Fruit fly (Drosophila melanogaster) whole organism, embryonic: ENCODE data around the gene pyd.

Experiments
- ATbp ChIP-seq: fragments of 200-800 bp; sonication (Bioruptor generic); optimal IDR thresholded peaks from 2 replicates; lab custom pipeline; 2017; ENCODE audit warnings: missing biosample characterization, mild to moderate bottlenecking, missing genetic modification characterization, missing genetic modification reagents
- Asciz ChIP-seq: fragments of 200-800 bp; sonication (Bioruptor generic); optimal IDR thresholded peaks from 2 replicates; lab custom pipeline; 2017; ENCODE audit warnings: missing biosample characterization, mild to moderate bottlenecking, missing genetic modification characterization, missing genetic modification reagents
- Awh ChIP-seq: fragments of 200-800 bp; sonication (Bioruptor generic); IDR thresholded peaks from 2 replicates; pipeline ENCODE4, ENCODE4 v1.3.6; 2022; ENCODE audit warnings: missing biosample characterization, missing genetic modification characterization
- Bgb ChIP-seq: fragments of 200-800 bp; sonication (Bioruptor generic); IDR thresholded peaks from 2 replicates; pipeline ENCODE4 v1.3.6; 2022; ENCODE audit warnings: missing biosample characterization, missing genetic modification characterization; ENCODE audit not compliant: partially characterized antibody
- Blimp-1 ChIP-seq: fragments of 200-800 bp; sonication (Bioruptor generic); optimal IDR thresholded peaks from 3 replicates; lab custom pipeline; 2018; ENCODE audit warnings: missing biosample characterization, missing genetic modification characterization, mild to moderate bottlenecking, moderate library complexity, missing genetic modification reagents
- CG10366 ChIP-seq: fragments of 200-800 bp; sonication (Bioruptor generic); IDR thresholded peaks from 2 replicates; pipeline ENCODE4 v1.3.6; 2022; ENCODE audit warnings: missing biosample characterization, missing genetic modification characterization
- CG10979 ChIP-seq: fragments of 200-800 bp; sonication (Bioruptor generic); optimal IDR thresholded peaks from 2 replicates; lab custom pipeline; 2018; ENCODE audit warnings: missing biosample characterization, mild to moderate bottlenecking, missing genetic modification characterization, moderate library complexity
- CG11093 ChIP-seq: fragments of 200-800 bp; sonication (Bioruptor generic); IDR thresholded peaks from 3 replicates; pipeline ENCODE4 v1.3.6; 2022; ENCODE audit warnings: missing biosample characterization, missing genetic modification characterization
- CG11504 ChIP-seq: fragments of 200-800 bp; sonication (Bioruptor generic); optimal IDR thresholded peaks from 3 replicates; lab custom pipeline; 2019; ENCODE audit warnings: missing biosample characterization, mild to moderate bottlenecking, missing genetic modification characterization, moderate library complexity
- CG11560 ChIP-seq: fragments of 200-800 bp; sonication (Bioruptor generic); IDR thresholded peaks from 3 replicates; pipeline ENCODE4 v1.3.6; 2022; ENCODE audit warnings: missing biosample characterization, missing genetic modification characterization
- CG12071 ChIP-seq: fragments of 200-800 bp; sonication (Bioruptor generic); optimal IDR thresholded peaks from 3 replicates; lab custom pipeline; 2018; ENCODE audit warnings: missing biosample characterization, mild to moderate bottlenecking, missing genetic modification characterization
- CG17359 ChIP-seq: fragments of 200-800 bp; sonication (Bioruptor generic); optimal IDR thresholded peaks from 3 replicates; lab custom pipeline; 2018; ENCODE audit warnings: missing biosample characterization, mild to moderate bottlenecking, missing genetic modification characterization, moderate library complexity
- CG17829 ChIP-seq: fragments of 200-800 bp; optimal IDR thresholded peaks from 2 replicates; lab custom pipeline; 2019; ENCODE audit warnings: missing biosample characterization, mild to moderate bottlenecking, missing genetic modification characterization, moderate library complexity
- CG18011 ChIP-seq: fragments of 200-800 bp; sonication (Bioruptor generic); optimal IDR thresholded peaks from 2 replicates; lab custom pipeline; 2017; ENCODE audit warnings: missing biosample characterization, missing genetic modification characterization, mild to moderate bottlenecking, moderate library complexity, missing genotype
- CG2199 ChIP-seq: fragments of 200-800 bp; sonication (Bioruptor generic); IDR thresholded peaks from 3 replicates; pipeline ENCODE4 v1.3.6; 2022; ENCODE audit warnings: missing biosample characterization, missing genetic modification characterization
- CG31441 ChIP-seq: fragments of 200-800 bp; sonication (Bioruptor generic); IDR thresholded peaks from 2 replicates; pipeline ENCODE4 v1.3.6; 2022; ENCODE audit warnings: missing biosample characterization, missing genetic modification characterization
- CG4282 ChIP-seq: fragments of 200-800 bp; sonication (Bioruptor generic); optimal IDR thresholded peaks from 2 replicates; lab custom pipeline; 2016; ENCODE audit warnings: missing biosample characterization, missing genetic modification characterization
- CG6175 ChIP-seq: fragments of 200-800 bp; sonication (Bioruptor generic); IDR thresholded peaks from 3 replicates; pipeline ENCODE4 v1.3.6; 2022; ENCODE audit warnings: missing biosample characterization, missing genetic modification characterization
- CG6765 ChIP-seq: fragments of 200-800 bp; sonication (Bioruptor generic); optimal IDR thresholded peaks from 3 replicates; lab custom pipeline; 2017; ENCODE audit warnings: missing biosample characterization, mild to moderate bottlenecking, missing genetic modification characterization
- CG7556 ChIP-seq: fragments of 200-800 bp; sonication (Bioruptor generic); optimal IDR thresholded peaks from 2 replicates; lab custom pipeline; 2017; ENCODE audit warnings: missing biosample characterization, mild to moderate bottlenecking, missing genetic modification characterization
- CG8290 ChIP-seq, 3 experiments: fragments of 200-800 bp; sonication (Bioruptor generic); optimal IDR thresholded peaks; 2 replicates each; lab custom pipeline; 2016 to 2019; ENCODE audit warnings: missing biosample characterization in 3 of 3, missing genetic modification characterization in 3 of 3, mild to moderate bottlenecking in 2 of 3, moderate library complexity in 1 of 3
- CG9932 ChIP-seq: fragments of 200-800 bp; sonication (Bioruptor generic); IDR thresholded peaks from 2 replicates; pipeline ENCODE4 v1.3.6; 2022; ENCODE audit warnings: missing biosample characterization, missing genetic modification characterization
- CoRest ChIP-seq: fragments of 200-800 bp; sonication (Bioruptor generic); optimal IDR thresholded peaks from 3 replicates; lab custom pipeline; 2018; ENCODE audit warnings: missing biosample characterization, mild to moderate bottlenecking, missing genetic modification characterization, moderate library complexity
- Dek ChIP-seq: fragments of 200-800 bp; sonication (Bioruptor generic); optimal IDR thresholded peaks from 3 replicates; lab custom pipeline; 2019; ENCODE audit warnings: missing biosample characterization, mild to moderate bottlenecking, missing genetic modification characterization, moderate library complexity
- Eip74EF ChIP-seq, 2 experiments: fragments of 200-800 bp in 1 of 2; fragments of >200 bp in 1 of 2; sonication (Bioruptor generic) in 1 of 2; optimal IDR thresholded peaks; 2 replicates each; lab custom pipeline; 2017 to 2019; ENCODE audit warnings: missing biosample characterization in 2 of 2, missing genetic modification characterization in 2 of 2, mild to moderate bottlenecking in 1 of 2, moderate library complexity in 1 of 2
- Hmx ChIP-seq: fragments of 200-800 bp; sonication (Bioruptor generic); optimal IDR thresholded peaks from 2 replicates; lab custom pipeline; 2016; ENCODE audit warnings: missing biosample characterization, missing genetic modification characterization
- Lim3 ChIP-seq: fragments of 200-800 bp; sonication (Bioruptor generic); IDR thresholded peaks from 2 replicates; pipeline ENCODE4 v1.3.6; 2022; ENCODE audit warnings: missing biosample characterization, missing genetic modification characterization
- Med ChIP-seq: fragments of 200-800 bp; sonication (Bioruptor generic); peaks from one replicate; lab custom pipeline; 2016; ENCODE audit warnings: missing biosample characterization, missing genetic modification characterization, mild to moderate bottlenecking, inconsistent platforms, moderate library complexity
- Sox102F ChIP-seq: fragments of 200-800 bp; sonication (Bioruptor generic); optimal IDR thresholded peaks from 2 replicates; lab custom pipeline; 2018; ENCODE audit warnings: missing biosample characterization, mild to moderate bottlenecking, missing genetic modification characterization, moderate library complexity
- ato ChIP-seq: fragments of 200-800 bp; sonication (Bioruptor generic); IDR thresholded peaks from 2 replicates; pipeline ENCODE4 v1.3.6; 2022; ENCODE audit warnings: missing biosample characterization, missing genetic modification characterization; ENCODE audit not compliant: partially characterized antibody
- dmrt11E ChIP-seq: fragments of 200-800 bp; sonication (Bioruptor generic); optimal IDR thresholded peaks from 3 replicates; lab custom pipeline; 2018; ENCODE audit warnings: missing biosample characterization, mild to moderate bottlenecking, missing genetic modification characterization, moderate library complexity
- dmrt99B ChIP-seq: fragments of 200-800 bp; sonication (Bioruptor generic); optimal IDR thresholded peaks from 2 replicates; lab custom pipeline; 2018; ENCODE audit warnings: missing biosample characterization, mild to moderate bottlenecking, missing genetic modification characterization, moderate library complexity
- dpn ChIP-seq, 2 experiments: fragments of 200-800 bp; sonication (Bioruptor generic); optimal IDR thresholded peaks; 3 replicates each; lab custom pipeline; 2016; ENCODE audit warnings: missing biosample characterization in 2 of 2, missing genetic modification characterization in 2 of 2
- dysf ChIP-seq: fragments of 200-800 bp; sonication (Bioruptor generic); IDR thresholded peaks from 3 replicates; pipeline ENCODE4 v1.3.6; 2022; ENCODE audit warnings: missing biosample characterization, missing genetic modification characterization
- exex ChIP-seq: fragments of 200-800 bp; sonication (Bioruptor generic); optimal IDR thresholded peaks from 4 replicates; lab custom pipeline; 2018; ENCODE audit warnings: missing biosample characterization, mild to moderate bottlenecking, missing genetic modification characterization, moderate library complexity
- fd102C ChIP-seq: fragments of 200-800 bp; sonication (Bioruptor generic); optimal IDR thresholded peaks from 2 replicates; lab custom pipeline; 2018; ENCODE audit warnings: missing biosample characterization, mild to moderate bottlenecking, missing genetic modification characterization, moderate library complexity
- fd3F ChIP-seq: fragments of 200-800 bp; sonication (Bioruptor generic); optimal IDR thresholded peaks from 2 replicates; lab custom pipeline; 2018; ENCODE audit warnings: missing biosample characterization, mild to moderate bottlenecking, missing genetic modification characterization, moderate library complexity
- fd96Cb ChIP-seq: fragments of 200-800 bp; sonication (Bioruptor generic); optimal IDR thresholded peaks from 2 replicates; lab custom pipeline; 2018; ENCODE audit warnings: missing biosample characterization, mild to moderate bottlenecking, missing genetic modification characterization, moderate library complexity
- gcm2 ChIP-seq: fragments of 200-800 bp; sonication (Bioruptor generic); optimal IDR thresholded peaks from 2 replicates; lab custom pipeline; 2016; ENCODE audit warnings: missing biosample characterization, missing genetic modification characterization
- kni ChIP-seq: fragments of 200-800 bp; sonication (Bioruptor generic); optimal IDR thresholded peaks from 3 replicates; lab custom pipeline; 2017; ENCODE audit warnings: mild to moderate bottlenecking, missing biosample characterization, missing genetic modification reagents, missing genetic modification characterization
- nmo ChIP-seq: fragments of 200-800 bp; sonication (Bioruptor generic); optimal IDR thresholded peaks from 2 replicates; lab custom pipeline; 2018; ENCODE audit warnings: missing biosample characterization, mild to moderate bottlenecking, missing genetic modification characterization, moderate library complexity
- nom ChIP-seq: fragments of 200-800 bp; sonication (Bioruptor generic); optimal IDR thresholded peaks from 2 replicates; lab custom pipeline; 2017; ENCODE audit warnings: missing biosample characterization, missing genetic modification characterization, mild to moderate bottlenecking, moderate library complexity, missing genetic modification reagents
- row ChIP-seq: fragments of 200-800 bp; sonication (Bioruptor generic); IDR thresholded peaks from 3 replicates; pipeline ENCODE4 v1.3.6; 2022; ENCODE audit warnings: missing biosample characterization, missing genetic modification characterization
- sens ChIP-seq: fragments of 200-800 bp; sonication (Bioruptor generic); peaks from one replicate; lab custom pipeline; 2016; ENCODE audit warnings: missing biosample characterization, missing genetic modification characterization
- sob ChIP-seq: fragments of 200-800 bp; sonication (Bioruptor generic); IDR thresholded peaks from 2 replicates; pipeline ENCODE4 v1.3.6; 2022; ENCODE audit warnings: missing biosample characterization, missing genetic modification characterization
- stwl ChIP-seq: fragments of 200-800 bp; sonication (Bioruptor generic); optimal IDR thresholded peaks from 3 replicates; lab custom pipeline; 2018; ENCODE audit warnings: missing biosample characterization, mild to moderate bottlenecking, missing genetic modification characterization, moderate library complexity
- tx ChIP-seq: fragments of 200-800 bp; sonication (Bioruptor generic); optimal IDR thresholded peaks from 2 replicates; lab custom pipeline; 2016; ENCODE audit warnings: missing biosample characterization, missing genetic modification characterization
- wek ChIP-seq: fragments of 200-800 bp; sonication (Bioruptor generic); optimal IDR thresholded peaks from 3 replicates; lab custom pipeline; 2018; ENCODE audit warnings: missing biosample characterization, mild to moderate bottlenecking, missing genetic modification characterization, moderate library complexity

Gene pyd

dm6 chr3R:8787538-8788282 lies 144.0 kb downstream of the pyd start:
- TF ChIP-seq CG6175 (GFP tag; lab: Robert Waterston, UW) (0 out of 3 replicates have a peak, but pooled peaks have one; percentile 7), Asciz (GFP tag; lab: Kevin White, UChicago) (peak; percentile 9), CG9932 (GFP tag; lab: Robert Waterston, UW) (no peak), tx (GFP tag; lab: Kevin White, UChicago) (no peak), CG8290 (GFP tag; optimal IDR thresholded peaks at IDR 0.05; lab: Kevin White, UChicago) (no peak), CG8290 (tag; optimal IDR thresholded peaks at IDR 0.05; lab: Kevin White, UChicago) (no peak), CG2199 (GFP tag; lab: Robert Waterston, UW) (no peak), CG10366 (GFP tag; lab: Robert Waterston, UW) (no peak), Blimp-1 (GFP tag; lab: Kevin White, UChicago) (peak; percentile 64), CG12071 (GFP tag; lab: Kevin White, UChicago) (no peak), ATbp (GFP tag; lab: Kevin White, UChicago) (no peak), gcm2 (GFP tag; lab: Kevin White, UChicago) (no peak), row (GFP tag; lab: Robert Waterston, UW) (no peak), CG11504 (tag; lab: Kevin White, UChicago) (peak; percentile 57), CG17359 (no peak), CG11560 (tag; lab: Robert Waterston, UW) (no peak), Lim3 (no peak), nmo (GFP tag; lab: Kevin White, UChicago) (peak; percentile 29), Awh (GFP tag; lab: Robert Waterston, UW) (0 out of 2 replicates have a peak, but pooled peaks have one; percentile 22), Bgb (GFP tag; lab: Robert Waterston, UW) (no peak), CG6765 (GFP tag; lab: Kevin White, UChicago) (no peak), dmrt99B (peak; percentile 30), fd96Cb (tag; lab: Kevin White, UChicago) (peak; percentile 23), kni (GFP tag; lab: Kevin White, UChicago) (peak; percentile 1), Dek (tag; lab: Kevin White, UChicago) (no peak), Hmx (GFP tag; lab: Kevin White, UChicago) (no peak), ato (GFP tag; lab: Robert Waterston, UW) (no peak), dpn (GFP tag; optimal IDR thresholded peaks at IDR 0.05; lab: Kevin White, UChicago) (no peak), CG17829 (peak; percentile 5), nom (GFP tag; lab: Kevin White, UChicago) (no peak), Med (peak; percentile 49), fd102C (GFP tag; lab: Kevin White, UChicago) (no peak), CG10979 (tag; lab: Kevin White, UChicago) (peak; percentile 44), fd3F (GFP tag; lab: Kevin White, UChicago) (no peak), dmrt11E (no peak), CG7556 (GFP tag; lab: Kevin White, UChicago) (no peak), wek (GFP tag; lab: Kevin White, UChicago) (no peak), CG18011 (GFP tag; lab: Kevin White, UChicago) (no peak), CoRest (tag; lab: Kevin White, UChicago) (no peak), exex (tag; lab: Kevin White, UChicago) (no peak), CG4282 (no peak), dysf (no peak), CG31441 (GFP tag; lab: Robert Waterston, UW) (peak; percentile 52; the same call in 1 of the 2 replicates), sob (no peak), sens (peak; percentile 80), stwl (tag; lab: Kevin White, UChicago) (no peak), Eip74EF (GFP tag; optimal IDR thresholded peaks at IDR 0.05; lab: Kevin White, UChicago) (no peak), Sox102F (no peak), CG11093 (GFP tag; lab: Robert Waterston, UW) (no peak)
